Worm (Caenorhabditis elegans) whole organism, young adult: Measurements from ENCODE around the gene sra-6.

Experiments used
- nfya-2 ChIP-seq: fragments of 200-800 bp; sonication (Bioruptor generic); IDR thresholded peaks from 2 replicates; pipeline ENCODE4 v1.3.6; 2022; ENCODE audit warnings: missing genetic modification reagents, missing genetic modification characterization, missing compliant biosample characterization
- repo-1 ChIP-seq: sonication (generic microtip); optimal IDR thresholded peaks from 2 replicates; lab custom pipeline; 2017; ENCODE audit warnings: mild to moderate bottlenecking, missing genetic modification characterization, missing compliant biosample characterization
- unc-62 ChIP-seq: fragments of 150-350 bp; optimal IDR thresholded peaks from 2 replicates; lab custom pipeline; 2014; ENCODE audit warnings: missing biosample characterization, missing genetic modification reagents, missing genetic modification characterization
- zim-3 ChIP-seq: sonication (generic microtip); optimal IDR thresholded peaks from 2 replicates; lab custom pipeline; 2017; ENCODE audit warnings: mild to moderate bottlenecking, missing genetic modification characterization, moderate library complexity, missing compliant biosample characterization

ce11 chrII:9589667-9590066 is 39.0 kb upstream of the sra-6 start, which contains the start of gene eral-1:
- TF ChIP-seq zim-3 (tag; lab: Kevin White, UChicago): no peak
- no peak for TF ChIP-seq repo-1 (tag; lab: Kevin White, UChicago)
- no peak for TF ChIP-seq unc-62 (GFP tag; lab: Kevin White, UChicago)
- no peak for TF ChIP-seq nfya-2 (GFP tag; lab: Robert Waterston, UW)
